Worm (Caenorhabditis elegans): ENCODE data around the gene nhr-225.

DNA sequence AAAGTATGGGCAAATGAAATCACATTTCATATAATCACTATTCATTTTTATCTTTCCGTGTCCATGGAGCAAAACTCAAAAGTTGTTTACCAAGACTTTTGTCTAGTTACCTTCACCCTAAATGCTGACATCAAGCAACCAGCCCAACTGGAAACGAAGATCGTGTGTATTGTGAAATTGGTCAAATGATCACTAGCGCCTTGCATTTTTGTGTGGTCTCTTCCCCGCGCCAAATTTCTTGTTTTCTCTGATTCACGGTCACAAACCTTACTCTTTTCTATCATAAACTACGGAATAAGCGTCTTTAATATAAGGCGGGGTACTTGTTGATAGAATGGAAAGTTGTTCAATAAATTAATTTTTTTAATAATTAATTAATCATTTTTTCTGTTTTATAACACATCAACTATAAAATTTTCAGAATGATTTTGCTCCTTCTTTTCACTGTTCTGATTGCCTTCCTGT is 40.1 kb downstream of the nhr-225 start, which contains the start of gene cyp-33C7:
- TF ChIP-seq nhr-28 (tag; optimal IDR thresholded peaks at IDR 0.05), result peak; percentile 98
- no peak for TF ChIP-seq nhr-10 (tag; optimal IDR thresholded peaks at IDR 0.05)
- no peak for TF ChIP-seq duxl-1 (tag; optimal IDR thresholded peaks at IDR 0.05; ENCODE audit: poor library complexity)
- no peak for TF ChIP-seq zfp-2 (tag; optimal IDR thresholded peaks at IDR 0.05)
- TF ChIP-seq pha-4 (GFP tag; IDR thresholded peaks at IDR 0.05), result no peak
- TF ChIP-seq pha-4 (tag; optimal IDR thresholded peaks at IDR 0.05), result no peak
- TF ChIP-seq egl-27 (tag; optimal IDR thresholded peaks at IDR 0.05), result no peak

Measured in whole organism, L4 larva.